Fruit fly (Drosophila melanogaster): Measurements from ENCODE around the gene CG33090.

The CG33090 gene

DNA sequence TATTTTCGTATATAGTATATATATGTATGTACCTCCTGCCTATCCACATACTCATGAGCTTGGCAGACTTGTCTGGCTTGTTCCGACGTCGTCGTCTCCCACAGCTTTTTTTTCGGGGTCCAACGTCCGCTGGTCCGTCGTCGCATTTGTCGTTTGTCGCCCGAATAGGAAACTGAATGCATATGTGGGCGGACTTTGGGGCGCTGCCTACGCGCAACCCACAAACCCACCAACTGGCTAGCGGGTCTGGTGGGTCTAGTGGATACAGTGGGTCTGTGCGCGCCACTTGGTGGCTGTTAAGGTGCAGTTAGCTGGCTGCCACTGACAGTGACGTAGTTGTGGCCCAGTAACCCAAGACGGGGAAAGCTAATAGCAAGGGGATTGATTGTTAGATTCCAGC, 15.0 kb upstream of the CG33090 start:
- no peak for TF ChIP-seq foxo (GFP tag; optimal IDR thresholded peaks at IDR 0.05)
- no peak for TF ChIP-seq Jra (GFP tag; optimal IDR thresholded peaks at IDR 0.05)
- no peak for TF ChIP-seq Hr78 (GFP tag; optimal IDR thresholded peaks at IDR 0.05)
- no peak for TF ChIP-seq Hnf4 (GFP tag; optimal IDR thresholded peaks at IDR 0.05)
- no peak for TF ChIP-seq dl (GFP tag; optimal IDR thresholded peaks at IDR 0.05; ENCODE audit: insufficient read depth in 1 of 2, partially characterized antibody in 2 of 2)
- no peak for TF ChIP-seq Myc (optimal IDR thresholded peaks at IDR 0.05)
- no peak for TF ChIP-seq Dfd (GFP tag; optimal IDR thresholded peaks at IDR 0.05)
- no peak for TF ChIP-seq GATAd (GFP tag; optimal IDR thresholded peaks at IDR 0.05)
- TF ChIP-seq Mio (GFP tag; optimal IDR thresholded peaks at IDR 0.05): no peak
- no peak for TF ChIP-seq CrebA (GFP tag; optimal IDR thresholded peaks at IDR 0.05; ENCODE audit: borderline replicate concordance)
- TF ChIP-seq tai (GFP tag; optimal IDR thresholded peaks at IDR 0.05): no peak
- TF ChIP-seq ey (GFP tag; optimal IDR thresholded peaks at IDR 0.05): no peak
- no peak for TF ChIP-seq sage (GFP tag; optimal IDR thresholded peaks at IDR 0.05)
- TF ChIP-seq CG32264 (GFP tag; optimal IDR thresholded peaks at IDR 0.05): no peak
- TF ChIP-seq Abd-B (GFP tag; optimal IDR thresholded peaks at IDR 0.05): no peak
- no peak for TF ChIP-seq N (GFP tag; optimal IDR thresholded peaks at IDR 0.05)
- no peak for TF ChIP-seq Hr83 (GFP tag; optimal IDR thresholded peaks at IDR 0.05; ENCODE audit: poor library complexity, severe bottlenecking)
- TF ChIP-seq HLH106 (tag; optimal IDR thresholded peaks at IDR 0.05): no peak

DNA sequence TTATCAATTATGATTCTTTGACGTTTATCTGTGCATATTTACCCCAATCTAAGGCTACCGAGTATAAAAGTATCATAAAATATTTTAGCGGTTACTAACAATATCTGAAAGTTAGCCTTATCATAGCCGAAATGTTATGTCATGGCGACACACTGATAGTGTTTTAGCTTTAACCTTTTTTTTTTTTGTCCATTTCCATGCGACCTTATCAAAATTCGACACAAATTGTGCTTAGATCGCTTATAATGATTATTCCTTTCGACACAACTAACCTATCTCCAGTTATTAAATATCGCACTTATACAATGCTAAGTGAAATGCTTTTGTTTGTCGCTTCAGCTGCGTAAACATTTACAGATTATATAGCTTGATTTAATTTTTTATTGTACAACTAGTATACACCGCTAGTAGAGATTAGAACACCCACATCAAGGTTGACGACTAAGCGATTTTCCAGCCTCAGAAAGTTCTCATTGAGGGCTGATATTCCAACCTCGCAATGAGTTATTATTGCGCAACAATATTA, 2.4 kb downstream of the CG33090 start:
- no peak for TF ChIP-seq CG32264 (GFP tag; optimal IDR thresholded peaks at IDR 0.05)
- no peak for TF ChIP-seq Sp1 (GFP tag; optimal IDR thresholded peaks at IDR 0.05)
- no peak for TF ChIP-seq Hr83 (GFP tag; optimal IDR thresholded peaks at IDR 0.05; ENCODE audit: poor library complexity, severe bottlenecking)
- TF ChIP-seq Vsx2 (GFP tag; optimal IDR thresholded peaks at IDR 0.05; ENCODE audit: partially characterized antibody): no peak
- no peak for TF ChIP-seq dmrt93B (GFP tag; optimal IDR thresholded peaks at IDR 0.05)
- TF ChIP-seq h (GFP tag; optimal IDR thresholded peaks at IDR 0.05): no peak
- no peak for TF ChIP-seq dl (GFP tag; optimal IDR thresholded peaks at IDR 0.05; ENCODE audit: insufficient read depth in 1 of 2, partially characterized antibody in 2 of 2)
- TF ChIP-seq brk (GFP tag; optimal IDR thresholded peaks at IDR 0.05): no peak
- no peak for TF ChIP-seq rgr (GFP tag; optimal IDR thresholded peaks at IDR 0.05)
- no peak for TF ChIP-seq ey (GFP tag; optimal IDR thresholded peaks at IDR 0.05)
- TF ChIP-seq br (GFP tag; optimal IDR thresholded peaks at IDR 0.05): no peak
- no peak for TF ChIP-seq N (GFP tag; optimal IDR thresholded peaks at IDR 0.05)
- TF ChIP-seq Rel (GFP tag; optimal IDR thresholded peaks at IDR 0.05): no peak
- no peak for TF ChIP-seq Rel (tag; optimal IDR thresholded peaks at IDR 0.05)
- TF ChIP-seq Dfd (GFP tag; optimal IDR thresholded peaks at IDR 0.05): no peak
- no peak for TF ChIP-seq sage (GFP tag; optimal IDR thresholded peaks at IDR 0.05)
- TF ChIP-seq sv (GFP tag; optimal IDR thresholded peaks at IDR 0.05): no peak

- no peak for TF ChIP-seq woc (GFP tag; optimal IDR thresholded peaks at IDR 0.05)
These were observed 4.0 kb downstream of the CG33090 start, which contains the start of gene CG15286 for dm6 chr2L:14337940-14338339. CG15286 (plus strand) TSS chr2L:14338240.

DNA sequence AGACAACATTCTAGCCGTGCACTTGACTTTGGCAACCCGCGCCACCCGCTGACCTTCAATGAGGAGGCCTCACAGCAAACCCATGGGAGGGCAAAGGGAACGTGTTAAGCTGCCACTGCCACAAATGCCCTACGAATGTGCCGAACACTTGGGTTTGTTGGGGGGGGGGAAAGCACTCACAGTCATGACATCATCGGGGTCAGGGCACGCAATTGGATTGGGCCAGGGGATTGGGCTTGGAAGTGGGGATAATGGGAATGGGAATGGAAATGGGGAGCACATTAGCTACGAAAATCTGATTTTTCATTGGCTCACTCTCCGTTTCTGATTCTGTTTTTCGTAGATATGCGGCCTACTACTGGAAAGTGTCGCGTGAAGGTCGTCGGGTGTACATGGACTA, 7.0 kb downstream of the CG33090 start:
- TF ChIP-seq fru (GFP tag; optimal IDR thresholded peaks at IDR 0.05): no peak
- TF ChIP-seq CG32264 (GFP tag; optimal IDR thresholded peaks at IDR 0.05): no peak
- no peak for TF ChIP-seq Hr83 (GFP tag; optimal IDR thresholded peaks at IDR 0.05; ENCODE audit: poor library complexity, severe bottlenecking)
- TF ChIP-seq lola (GFP tag; optimal IDR thresholded peaks at IDR 0.05): no peak

DNA sequence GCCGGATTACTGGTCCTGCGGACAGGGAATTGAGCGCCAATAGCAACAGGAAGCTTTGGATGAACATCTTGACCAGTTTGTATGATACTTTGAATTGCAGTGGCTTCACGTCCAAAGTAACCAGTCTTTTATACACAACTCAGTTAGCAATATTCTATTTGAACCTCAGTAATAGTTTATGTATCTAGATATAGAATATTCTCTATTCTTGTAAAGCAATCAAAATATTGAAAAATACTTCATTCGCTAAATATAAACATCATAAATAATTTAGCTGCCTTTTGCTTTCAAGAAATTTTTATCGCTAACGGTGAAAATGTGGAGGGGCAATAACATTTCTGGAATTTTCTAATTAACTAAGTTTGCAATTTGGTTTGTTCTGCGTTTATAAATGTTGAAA, 12.6 kb downstream of the CG33090 start, which contains the start of gene Send2:
Gene Send2 (minus strand): TSS at position 101 of the 400 bp plus-strand sequence.
- no peak for TF ChIP-seq CG9705 (GFP tag; optimal IDR thresholded peaks at IDR 0.05)
- TF ChIP-seq pan (optimal IDR thresholded peaks at IDR 0.05): no peak
- TF ChIP-seq br (GFP tag; optimal IDR thresholded peaks at IDR 0.05): no peak
- no peak for TF ChIP-seq Vsx2 (GFP tag; optimal IDR thresholded peaks at IDR 0.05; ENCODE audit: partially characterized antibody)
- no peak for TF ChIP-seq ey (GFP tag; optimal IDR thresholded peaks at IDR 0.05)
- TF ChIP-seq CG32264 (GFP tag; optimal IDR thresholded peaks at IDR 0.05): no peak
- TF ChIP-seq foxo (GFP tag; optimal IDR thresholded peaks at IDR 0.05): no peak
- TF ChIP-seq Dif (GFP tag; optimal IDR thresholded peaks at IDR 0.05; ENCODE audit: partially characterized antibody): no peak
- TF ChIP-seq Hr78 (GFP tag; optimal IDR thresholded peaks at IDR 0.05): no peak
- TF ChIP-seq tai (GFP tag; optimal IDR thresholded peaks at IDR 0.05): no peak
- TF ChIP-seq h (GFP tag; optimal IDR thresholded peaks at IDR 0.05): no peak
- no peak for TF ChIP-seq woc (GFP tag; optimal IDR thresholded peaks at IDR 0.05)
- no peak for TF ChIP-seq Sp1 (GFP tag; optimal IDR thresholded peaks at IDR 0.05)
